Fruit fly (Drosophila melanogaster) whole organism, pupa: ENCODE results near the gene drn.

ENCODE experiments used
- CG10348 ChIP-seq: fragments of 200-800 bp; sonication (Bioruptor generic); IDR thresholded peaks from 2 replicates; pipeline ENCODE4 v1.3.6; 2022; ENCODE audit warnings: missing biosample characterization, missing genetic modification characterization
- CG12605 ChIP-seq: fragments of 200-800 bp; sonication (Bioruptor generic); IDR thresholded peaks from 2 replicates; pipeline ENCODE4 v1.3.6; 2022; ENCODE audit warnings: missing biosample characterization, missing genetic modification characterization
- CG13204 ChIP-seq: fragments of 200-800 bp; sonication (Bioruptor generic); optimal IDR thresholded peaks from 2 replicates; lab custom pipeline; 2018; ENCODE audit warnings: missing biosample characterization, mild to moderate bottlenecking, missing genetic modification characterization, moderate library complexity
- CG14655 ChIP-seq: fragments of 200-800 bp; sonication (Bioruptor generic); optimal IDR thresholded peaks from 3 replicates; lab custom pipeline; 2017; ENCODE audit warnings: mild to moderate bottlenecking, missing biosample characterization, missing genetic modification reagents, missing genetic modification characterization
- CG15710 ChIP-seq: fragments of 200-800 bp; sonication (Bioruptor generic); optimal IDR thresholded peaks from 2 replicates; lab custom pipeline; 2018; ENCODE audit warnings: missing biosample characterization, mild to moderate bottlenecking, missing genetic modification characterization, moderate library complexity
- CG17806 ChIP-seq: fragments of 200-800 bp; sonication (Bioruptor generic); optimal IDR thresholded peaks from 2 replicates; lab custom pipeline; 2018; ENCODE audit warnings: missing biosample characterization, mild to moderate bottlenecking, missing genetic modification characterization, moderate library complexity
- CG32121 ChIP-seq: fragments of 200-800 bp; sonication (Bioruptor generic); IDR thresholded peaks from 2 replicates; pipeline ENCODE4 v1.3.6; 2022; ENCODE audit warnings: missing biosample characterization, missing genetic modification characterization
- CG34367 ChIP-seq: fragments of 200-800 bp; sonication (Bioruptor generic); optimal IDR thresholded peaks from 2 replicates; lab custom pipeline; 2018; ENCODE audit warnings: missing biosample characterization, mild to moderate bottlenecking, missing genetic modification characterization
- CG4496 ChIP-seq: fragments of 200-800 bp; sonication (Bioruptor generic); IDR thresholded peaks from 3 replicates; pipeline ENCODE4 v1.3.6; 2022; ENCODE audit warnings: missing biosample characterization, missing genetic modification characterization
- CG8159 ChIP-seq: fragments of 200-800 bp; sonication (Bioruptor generic); optimal IDR thresholded peaks from 3 replicates; lab custom pipeline; 2018; ENCODE audit warnings: missing biosample characterization, mild to moderate bottlenecking, missing genetic modification characterization, moderate library complexity
- CG8301 ChIP-seq: fragments of 200-800 bp; sonication (Bioruptor generic); optimal IDR thresholded peaks from 2 replicates; lab custom pipeline; 2018; ENCODE audit warnings: missing biosample characterization, mild to moderate bottlenecking, missing genetic modification characterization
- CG9948 ChIP-seq: fragments of 200-800 bp; sonication (Bioruptor generic); optimal IDR thresholded peaks from 2 replicates; lab custom pipeline; 2018; ENCODE audit warnings: missing biosample characterization, mild to moderate bottlenecking, missing genetic modification characterization, moderate library complexity
- D1 ChIP-seq: fragments of 200-800 bp; sonication (Bioruptor generic); optimal IDR thresholded peaks from 2 replicates; lab custom pipeline; 2018; ENCODE audit warnings: missing biosample characterization, mild to moderate bottlenecking, missing genetic modification characterization, moderate library complexity
- EcR ChIP-seq: fragments of 200-800 bp; sonication (Bioruptor generic); optimal IDR thresholded peaks from 3 replicates; lab custom pipeline; 2019; ENCODE audit warnings: missing biosample characterization, missing genetic modification characterization, mild to moderate bottlenecking, moderate library complexity, missing genetic modification reagents
- Ets98B ChIP-seq: fragments of 200-800 bp; sonication (Bioruptor generic); IDR thresholded peaks from 2 replicates; pipeline ENCODE4 v1.3.6; 2022; ENCODE audit warnings: missing biosample characterization, missing genetic modification characterization
- Pif1A ChIP-seq: fragments of 200-800 bp; sonication (Bioruptor generic); optimal IDR thresholded peaks from 3 replicates; lab custom pipeline; 2016; ENCODE audit warnings: missing biosample characterization, missing genetic modification characterization
- Pif1B ChIP-seq: fragments of 200-800 bp; sonication (Bioruptor generic); optimal IDR thresholded peaks from 3 replicates; lab custom pipeline; 2016; ENCODE audit warnings: missing biosample characterization, missing genetic modification characterization
- Snoo ChIP-seq: fragments of 200-800 bp; sonication (Bioruptor generic); optimal IDR thresholded peaks from 3 replicates; lab custom pipeline; 2017; ENCODE audit warnings: missing biosample characterization, mild to moderate bottlenecking, missing genetic modification characterization, inconsistent platforms
- fd96Ca ChIP-seq: fragments of 200-800 bp; sonication (Bioruptor generic); IDR thresholded peaks from 3 replicates; pipeline ENCODE4 v1.3.6; 2022; ENCODE audit warnings: missing biosample characterization, missing genetic modification characterization
- gl ChIP-seq: fragments of 200-800 bp; sonication (Bioruptor generic); optimal IDR thresholded peaks from 2 replicates; lab custom pipeline; 2018; ENCODE audit warnings: missing biosample characterization, mild to moderate bottlenecking, missing genetic modification characterization
- rn ChIP-seq: fragments of 200-800 bp; sonication (Bioruptor generic); IDR thresholded peaks from 2 replicates; pipeline ENCODE4 v1.3.6; 2022; ENCODE audit warnings: missing biosample characterization, missing genetic modification characterization

The drn gene

dm6 chr3R:9365121-9365520, 25.1 kb downstream of the drn start, which contains the start of gene Srr:
Gene Srr (plus strand): TSS chr3R:9365398.
- TF ChIP-seq CG12605 (GFP tag; lab: Robert Waterston, UW): no peak

- TF ChIP-seq Pif1A (GFP tag; lab: Kevin White, UChicago): no peak
- TF ChIP-seq rn (GFP tag; lab: Robert Waterston, UW): no peak
- TF ChIP-seq Ets98B (GFP tag; lab: Robert Waterston, UW): no peak
- TF ChIP-seq CG4496 (GFP tag; lab: Robert Waterston, UW): no peak
- no peak for TF ChIP-seq Pif1B (GFP tag; lab: Kevin White, UChicago)
- TF ChIP-seq EcR (GFP tag; lab: Kevin White, UChicago): no peak
- TF ChIP-seq CG32121 (GFP tag; lab: Robert Waterston, UW): no peak
- TF ChIP-seq, all 21 proteins: peak for 0
These were observed 26.0 kb downstream of the drn start for dm6 chr3R:9365893-9366500.

DNA sequence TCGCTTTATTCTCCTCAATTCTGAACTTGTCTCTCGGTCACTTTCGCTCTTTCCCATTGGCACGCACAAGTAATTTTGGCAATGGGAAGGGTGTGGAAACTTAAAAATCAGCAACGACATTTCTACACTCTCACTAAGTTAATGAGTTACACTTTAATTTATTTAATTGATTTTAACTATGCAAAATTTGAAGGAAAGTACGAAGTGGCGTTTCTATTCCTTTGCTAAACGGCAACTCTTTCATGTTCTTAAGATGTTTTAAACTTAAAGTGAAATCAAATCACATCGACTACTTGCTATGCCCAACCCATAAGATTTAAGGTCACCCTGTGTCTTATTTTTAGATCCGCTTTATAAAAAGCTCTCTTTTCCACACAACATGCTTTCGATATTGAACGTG, 30.4 kb downstream of the drn start:
- TF ChIP-seq gl (tag; lab: Kevin White, UChicago): no peak
- no peak for TF ChIP-seq CG15710 (tag; lab: Kevin White, UChicago)
- TF ChIP-seq CG12605 (GFP tag; lab: Robert Waterston, UW): no peak
- TF ChIP-seq CG14655 (GFP tag; lab: Kevin White, UChicago): no peak
- peak; percentile 63; the same call in 1 of the 2 replicates for TF ChIP-seq Ets98B (GFP tag; lab: Robert Waterston, UW)
- TF ChIP-seq CG32121 (GFP tag; lab: Robert Waterston, UW): peak; percentile 65; the same call in 1 of the 2 replicates
- TF ChIP-seq CG8301 (tag; lab: Kevin White, UChicago): peak; percentile 33
- TF ChIP-seq fd96Ca: no peak
- TF ChIP-seq Pif1A (GFP tag; lab: Kevin White, UChicago): peak; percentile 24

DNA sequence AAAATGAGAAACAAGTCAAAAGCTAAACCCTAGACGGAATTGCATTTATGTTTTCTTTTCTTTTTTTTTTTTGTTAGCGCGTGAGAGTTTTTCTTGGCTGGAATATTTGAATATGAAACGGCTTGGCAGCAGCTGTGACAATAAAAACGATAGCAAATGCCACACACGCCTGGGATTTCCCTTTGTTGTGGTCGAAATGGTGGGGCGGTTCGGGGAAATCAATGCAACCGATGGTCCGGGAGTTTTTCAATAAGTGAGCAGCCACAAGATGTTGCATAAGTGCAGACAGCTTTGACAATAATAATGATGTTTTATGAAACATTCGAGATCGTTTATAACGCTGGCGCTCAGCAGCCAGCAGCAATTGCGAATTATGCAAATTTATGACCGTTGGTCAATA, 36.8 kb downstream of the drn start:
- no peak for TF ChIP-seq CG17806 (tag; lab: Kevin White, UChicago)
- no peak for TF ChIP-seq CG4496 (GFP tag; lab: Robert Waterston, UW)
- TF ChIP-seq EcR (GFP tag; lab: Kevin White, UChicago): no peak
- TF ChIP-seq Pif1B (GFP tag; lab: Kevin White, UChicago): no peak
- TF ChIP-seq CG14655 (GFP tag; lab: Kevin White, UChicago): no peak
- TF ChIP-seq CG8301 (tag; lab: Kevin White, UChicago): no peak
- TF ChIP-seq rn (GFP tag; lab: Robert Waterston, UW): no peak
- TF ChIP-seq gl (tag; lab: Kevin White, UChicago): no peak
- TF ChIP-seq Snoo (tag; lab: Kevin White, UChicago): no peak
- TF ChIP-seq Ets98B (GFP tag; lab: Robert Waterston, UW): no peak

DNA sequence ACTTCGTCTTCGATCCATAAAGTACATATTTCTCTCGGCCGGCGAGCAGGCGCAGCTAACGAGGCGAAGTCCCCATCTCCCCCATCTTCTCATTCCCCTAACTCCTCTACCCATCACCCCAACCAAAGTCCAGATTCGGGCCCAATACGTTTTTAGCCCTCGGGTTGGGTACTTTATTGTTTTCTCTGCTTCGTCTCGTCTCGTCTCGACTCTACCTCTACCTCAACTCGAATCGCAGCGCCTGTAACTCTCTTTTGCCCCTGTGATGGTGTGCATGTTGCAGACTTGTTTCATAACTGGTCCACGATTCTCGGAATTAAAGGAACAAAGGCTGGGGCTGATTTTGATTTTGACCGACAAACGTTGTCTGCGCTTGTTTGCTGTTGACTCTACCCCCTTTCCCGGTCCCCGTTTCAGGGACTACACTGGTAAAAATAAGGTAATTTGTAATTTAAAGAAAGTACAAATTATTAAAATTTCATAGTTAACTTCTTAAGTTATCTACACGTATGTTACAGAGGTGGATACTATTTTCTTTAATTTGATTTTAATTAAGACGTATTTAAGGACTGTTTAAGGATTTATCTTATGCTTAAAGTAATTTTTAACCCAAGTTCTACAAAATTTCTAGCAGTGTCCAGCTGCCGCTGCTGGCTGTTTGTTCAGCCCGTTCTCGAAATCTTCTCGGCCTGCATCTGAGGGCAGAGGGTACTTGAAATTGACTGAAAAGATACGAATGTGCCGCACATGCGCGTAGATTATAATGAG, 38.8 kb downstream of the drn start:
- TF ChIP-seq Ets98B (GFP tag; lab: Robert Waterston, UW) (no peak), CG12605 (GFP tag; lab: Robert Waterston, UW) (no peak), CG8159 (peak; percentile 96), CG4496 (GFP tag; lab: Robert Waterston, UW) (peak; percentile 54; the same call in 2 of the 3 replicates), CG10348 (no peak), CG9948 (peak; percentile 89), D1 (tag; lab: Kevin White, UChicago) (peak; percentile 78), CG32121 (GFP tag; lab: Robert Waterston, UW) (peak; percentile 54; the same call in 1 of the 2 replicates), CG8301 (tag; lab: Kevin White, UChicago) (peak; percentile 81), CG15710 (tag; lab: Kevin White, UChicago) (peak; percentile 86), fd96Ca (peak; percentile 59; the same call in 1 of the 3 replicates), CG13204 (GFP tag; lab: Kevin White, UChicago) (peak; percentile 56), rn (GFP tag; lab: Robert Waterston, UW) (peak; percentile 37), Pif1B (GFP tag; lab: Kevin White, UChicago) (peak; percentile 88), CG14655 (GFP tag; lab: Kevin White, UChicago) (peak; percentile 77), Pif1A (GFP tag; lab: Kevin White, UChicago) (peak; percentile 88), CG17806 (tag; lab: Kevin White, UChicago) (peak; percentile 86), Snoo (tag; lab: Kevin White, UChicago) (peak; percentile 86), gl (tag; lab: Kevin White, UChicago) (peak; percentile 46), CG34367 (tag; lab: Kevin White, UChicago) (peak; percentile 79), EcR (GFP tag; lab: Kevin White, UChicago) (peak; percentile 74)

DNA sequence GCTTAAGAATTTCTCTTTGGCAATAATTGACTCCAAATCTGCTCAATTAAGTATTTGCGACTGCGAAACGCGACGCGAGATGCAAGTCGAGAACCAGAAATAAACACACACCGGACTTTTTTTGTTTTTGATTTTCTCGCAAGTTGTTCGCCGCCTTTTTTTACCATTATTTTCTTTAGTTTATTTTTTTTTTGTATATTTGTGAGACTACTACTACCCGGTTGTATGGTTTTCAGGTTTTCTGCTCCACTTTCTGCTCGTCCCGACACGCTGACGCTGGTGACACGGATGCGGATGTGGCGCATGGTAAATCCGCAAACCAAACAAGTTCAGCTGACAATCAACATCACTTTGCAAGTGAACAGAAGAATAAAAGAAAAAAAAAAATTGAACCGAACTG, 41.0 kb downstream of the drn start:
- TF ChIP-seq rn (GFP tag; lab: Robert Waterston, UW) (no peak), CG17806 (tag; lab: Kevin White, UChicago) (no peak), gl (tag; lab: Kevin White, UChicago) (peak; percentile 44), Ets98B (GFP tag; lab: Robert Waterston, UW) (no peak; the same call in 1 of the 2 replicates), CG13204 (GFP tag; lab: Kevin White, UChicago) (peak; percentile 62), CG8159 (peak; percentile 34), EcR (GFP tag; lab: Kevin White, UChicago) (peak; percentile 43), CG15710 (tag; lab: Kevin White, UChicago) (peak; percentile 35), fd96Ca (0 out of 3 replicates have a peak, but pooled peaks have one; percentile 31), CG34367 (tag; lab: Kevin White, UChicago) (peak; percentile 4), CG8301 (tag; lab: Kevin White, UChicago) (no peak), Snoo (tag; lab: Kevin White, UChicago) (no peak), CG12605 (GFP tag; lab: Robert Waterston, UW) (peak; percentile 27; the same call in 1 of the 2 replicates), CG4496 (GFP tag; lab: Robert Waterston, UW) (peak; percentile 63; the same call in 2 of the 3 replicates), CG10348 (no peak), CG32121 (GFP tag; lab: Robert Waterston, UW) (no peak), Pif1B (GFP tag; lab: Kevin White, UChicago) (peak; percentile 8), CG14655 (GFP tag; lab: Kevin White, UChicago) (no peak), CG9948 (no peak), Pif1A (GFP tag; lab: Kevin White, UChicago) (no peak), D1 (tag; lab: Kevin White, UChicago) (no peak)
